Fruit fly (Drosophila melanogaster): Measurements from ENCODE around the gene Cox10.

DNA sequence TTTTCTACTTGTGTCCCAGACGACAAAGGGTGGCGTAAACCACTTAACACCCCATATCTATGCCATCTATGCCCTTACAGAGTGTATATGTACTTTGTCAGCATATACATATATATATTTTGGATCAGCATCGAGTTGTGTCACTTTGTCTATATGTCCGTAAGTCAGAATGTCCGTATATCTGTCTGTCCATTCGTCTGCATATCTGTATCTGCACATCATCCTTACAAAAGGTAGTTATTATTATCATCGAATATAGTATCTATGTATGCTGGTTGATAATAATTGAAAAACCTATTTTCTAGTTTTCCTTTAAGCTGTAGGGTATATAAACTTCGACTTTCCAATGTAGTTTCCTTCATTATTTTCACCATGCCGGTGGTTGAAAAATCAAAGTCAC is 19.9 kb downstream of the Cox10 start:
- TF ChIP-seq Vsx2 (GFP tag; optimal IDR thresholded peaks at IDR 0.05; ENCODE audit: partially characterized antibody) (no peak), Myc (optimal IDR thresholded peaks at IDR 0.05) (no peak), HLH106 (tag; optimal IDR thresholded peaks at IDR 0.05) (no peak), psq (GFP tag; optimal IDR thresholded peaks at IDR 0.05) (no peak), jim (GFP tag; optimal IDR thresholded peaks at IDR 0.05) (no peak), N (GFP tag; optimal IDR thresholded peaks at IDR 0.05) (no peak), foxo (GFP tag; optimal IDR thresholded peaks at IDR 0.05) (no peak)
